Worm (Caenorhabditis elegans): ENCODE results near the gene F13A2.9.

DNA sequence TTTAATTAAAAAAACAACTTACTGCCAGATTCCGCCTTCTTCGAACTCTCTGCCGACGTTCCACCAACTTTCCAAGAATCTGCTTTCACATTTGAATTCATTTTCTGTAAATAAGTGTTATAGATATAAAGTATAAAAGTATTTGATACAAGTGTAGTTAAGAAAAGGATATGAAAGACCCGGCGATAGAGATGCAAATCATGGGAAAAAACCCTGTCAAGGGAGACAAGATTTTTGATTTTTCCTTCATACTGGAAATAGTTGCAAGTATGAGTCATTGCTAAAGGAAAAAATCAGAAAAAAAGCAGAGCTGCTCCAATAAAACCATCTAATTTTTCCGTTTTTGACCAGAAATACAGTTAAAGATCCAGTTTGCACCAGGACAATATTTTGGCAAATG is 9.0 kb upstream of the F13A2.9 start, which contains the start of gene F13A2.3:
- TF ChIP-seq daf-12 (tag; optimal IDR thresholded peaks at IDR 0.05) (no peak), lin-13 (GFP tag; optimal IDR thresholded peaks at IDR 0.05) (no peak), ceh-28 (tag; optimal IDR thresholded peaks at IDR 0.05) (no peak), mxl-3 (GFP tag; optimal IDR thresholded peaks at IDR 0.05) (no peak), skn-1 (tag; optimal IDR thresholded peaks at IDR 0.05) (no peak), nhr-237 (tag; optimal IDR thresholded peaks at IDR 0.05) (no peak), lim-7 (GFP tag; IDR thresholded peaks at IDR 0.05) (no peak), unc-39 (tag; optimal IDR thresholded peaks at IDR 0.05) (no peak), zag-1 (tag; optimal IDR thresholded peaks at IDR 0.05) (no peak), unc-62 (GFP tag; optimal IDR thresholded peaks at IDR 0.05 in 1 of 2) (no peak), unc-62 (tag; optimal IDR thresholded peaks at IDR 0.05) (no peak), dmd-9 (GFP tag; IDR thresholded peaks at IDR 0.05) (no peak), snpc-4 (tag; optimal IDR thresholded peaks at IDR 0.05) (no peak), fkh-10 (GFP tag; optimal IDR thresholded peaks at IDR 0.05) (no peak), hmg-1.1 (GFP tag; IDR thresholded peaks at IDR 0.05) (no peak)
